Worm (Caenorhabditis elegans) whole organism, young adult: ENCODE data around the gene gldi-7.
A peak's percentile ranks its signal among the peaks of the same experiment; 100 is the strongest.

ENCODE experiments used
- B0261.1 ChIP-seq: sonication (generic microtip); optimal IDR thresholded peaks from 2 replicates; lab custom pipeline; 2016; ENCODE audit warnings: mild to moderate bottlenecking, missing genetic modification characterization, moderate library complexity, missing compliant biosample characterization
- B0336.3 ChIP-seq: fragments of 200-800 bp; sonication (Bioruptor generic); IDR thresholded peaks from 2 replicates; pipeline ENCODE4 v1.3.6; 2022; ENCODE audit warnings: missing genetic modification characterization, missing compliant biosample characterization
- C06A6.2 ChIP-seq: fragments of 200-800 bp; sonication (Bioruptor generic); conservative IDR thresholded peaks from 2 replicates; pipeline ENCODE4 v1.3.6; 2022; ENCODE audit warnings: missing genetic modification characterization, missing compliant biosample characterization
- F10E7.11 ChIP-seq: sonication (generic microtip); optimal IDR thresholded peaks from 2 replicates; lab custom pipeline; 2017; ENCODE audit warnings: mild to moderate bottlenecking, missing genetic modification characterization, moderate library complexity, missing compliant biosample characterization
- F37B4.10 ChIP-seq: fragments of 200-800 bp; sonication (Bioruptor generic); IDR thresholded peaks from 2 replicates; pipeline ENCODE4 v1.3.6; 2022; ENCODE audit warnings: missing genetic modification characterization, missing compliant biosample characterization
- F39B2.1 ChIP-seq: fragments of 200-800 bp; sonication (Bioruptor generic); IDR thresholded peaks from 2 replicates; pipeline ENCODE4 v1.3.6; 2022; ENCODE audit warnings: missing genetic modification reagents, missing genetic modification characterization, missing compliant biosample characterization
- F55B11.4 ChIP-seq: sonication (generic microtip); optimal IDR thresholded peaks from 2 replicates; lab custom pipeline; 2016; ENCODE audit warnings: missing compliant biosample characterization, missing genetic modification characterization, borderline replicate concordance; ENCODE audit not compliant: insufficient read depth
- F57C9.4 ChIP-seq: sonication (generic microtip); optimal IDR thresholded peaks from 2 replicates; lab custom pipeline; 2017; ENCODE audit warnings: mild to moderate bottlenecking, missing genetic modification characterization, missing compliant biosample characterization
- K12H6.12 ChIP-seq: fragments of 200-800 bp; sonication (Bioruptor generic); optimal IDR thresholded peaks from 2 replicates; lab custom pipeline; 2018; ENCODE audit warnings: mild to moderate bottlenecking, missing genetic modification characterization, missing compliant biosample characterization
- Y53G8AR.9 ChIP-seq: fragments of 200-800 bp; sonication (Bioruptor generic); conservative IDR thresholded peaks from 2 replicates; pipeline ENCODE4 v1.3.6; 2022; ENCODE audit warnings: missing genetic modification reagents, missing genetic modification characterization, missing compliant biosample characterization
- Y67H2A.10 ChIP-seq: fragments of 200-800 bp; sonication (Bioruptor generic); conservative IDR thresholded peaks from 2 replicates; pipeline ENCODE4 v1.3.6; 2022; ENCODE audit warnings: missing genetic modification reagents, missing genetic modification characterization, missing compliant biosample characterization
- Y79H2A.3 ChIP-seq: fragments of 200-800 bp; sonication (Bioruptor generic); conservative IDR thresholded peaks from 2 replicates; pipeline ENCODE4 v1.3.6; 2022; ENCODE audit warnings: missing genetic modification reagents, missing genetic modification characterization, missing compliant biosample characterization
- Y95B8A.8 ChIP-seq: fragments of 200-800 bp; sonication (Bioruptor generic); IDR thresholded peaks from 2 replicates; pipeline ENCODE4 v1.3.6; 2022; ENCODE audit warnings: missing genetic modification reagents, missing genetic modification characterization, missing compliant biosample characterization
- ZK185.1 ChIP-seq: sonication (generic microtip); optimal IDR thresholded peaks from 2 replicates; lab custom pipeline; 2016; ENCODE audit warnings: mild to moderate bottlenecking, missing genetic modification characterization, missing compliant biosample characterization; ENCODE audit not compliant: poor library complexity, severe bottlenecking
- athp-1 ChIP-seq: sonication (generic microtip); optimal IDR thresholded peaks from 2 replicates; lab custom pipeline; 2017; ENCODE audit warnings: mild to moderate bottlenecking, missing genetic modification characterization, missing compliant biosample characterization
- attf-6 ChIP-seq: fragments of 200-800 bp; sonication (Bioruptor generic); IDR thresholded peaks from 2 replicates; pipeline ENCODE4 v1.3.6; 2022; ENCODE audit warnings: missing genetic modification reagents, missing genetic modification characterization, missing compliant biosample characterization
- bed-1 ChIP-seq: fragments of 200-800 bp; sonication (Bioruptor generic); IDR thresholded peaks from 2 replicates; pipeline ENCODE4 v1.3.6; 2022; ENCODE audit warnings: missing genetic modification reagents, missing genetic modification characterization, missing compliant biosample characterization
- ccch-3 ChIP-seq: fragments of 200-800 bp; sonication (Bioruptor generic); optimal IDR thresholded peaks from 2 replicates; lab custom pipeline; 2018; ENCODE audit warnings: mild to moderate bottlenecking, missing genetic modification characterization, missing compliant biosample characterization
- cebp-1 ChIP-seq, 2 experiments: fragments of 200-800 bp in 1 of 2; sonication (Bioruptor generic) in 1 of 2; sonication (generic microtip) in 1 of 2; IDR thresholded peaks in 1 of 2; optimal IDR thresholded peaks in 1 of 2; 2 replicates each; pipeline versions ENCODE4 v1.3.6 to Lab custom; 2017 to 2022; ENCODE audit warnings: missing compliant biosample characterization in 2 of 2, missing genetic modification characterization in 2 of 2, mild to moderate bottlenecking in 1 of 2, missing genetic modification reagents in 1 of 2, moderate library complexity in 1 of 2
- ceh-40 ChIP-seq: fragments of 200-800 bp; sonication (Bioruptor generic); IDR thresholded peaks from 2 replicates; pipeline ENCODE4 v1.3.6; 2022; ENCODE audit warnings: missing genetic modification characterization, missing compliant biosample characterization
- ceh-58 ChIP-seq: fragments of 200-800 bp; sonication (Bioruptor generic); IDR thresholded peaks from 2 replicates; pipeline ENCODE4 v1.3.6; 2022; ENCODE audit warnings: missing genetic modification characterization, missing compliant biosample characterization
- chd-7 ChIP-seq: sonication (generic microtip); optimal IDR thresholded peaks from 2 replicates; lab custom pipeline; 2016; ENCODE audit warnings: mild to moderate bottlenecking, missing genetic modification characterization, moderate library complexity, missing compliant biosample characterization
- die-1 ChIP-seq: sonication (generic microtip); optimal IDR thresholded peaks from 2 replicates; lab custom pipeline; 2016; ENCODE audit warnings: missing genotype, mild to moderate bottlenecking, missing genetic modification characterization, missing compliant biosample characterization
- dpff-1 ChIP-seq: sonication (generic microtip); optimal IDR thresholded peaks from 2 replicates; lab custom pipeline; 2017; ENCODE audit warnings: mild to moderate bottlenecking, missing genetic modification characterization, missing compliant biosample characterization
- egl-44 ChIP-seq: fragments of 200-800 bp; sonication (Bioruptor generic); IDR thresholded peaks from 2 replicates; pipeline ENCODE4 v1.3.6; 2022; ENCODE audit warnings: missing genetic modification reagents, missing genetic modification characterization, missing compliant biosample characterization
- fkh-3 ChIP-seq: sonication (generic microtip); optimal IDR thresholded peaks from 2 replicates; lab custom pipeline; 2016; ENCODE audit warnings: mild to moderate bottlenecking, missing genetic modification characterization, missing compliant biosample characterization
- gei-17 ChIP-seq: fragments of 200-800 bp; sonication (Bioruptor generic); optimal IDR thresholded peaks from 2 replicates; lab custom pipeline; 2018; ENCODE audit warnings: mild to moderate bottlenecking, missing genetic modification characterization, missing compliant biosample characterization
- hlh-12 ChIP-seq: sonication (generic microtip); optimal IDR thresholded peaks from 2 replicates; lab custom pipeline; 2016; ENCODE audit warnings: missing genetic modification characterization, missing compliant biosample characterization
- hsf-1 ChIP-seq: fragments of 200-800 bp; sonication (Bioruptor generic); IDR thresholded peaks from 2 replicates; pipeline ENCODE4 v1.3.6; 2022; ENCODE audit warnings: missing genetic modification reagents, missing genetic modification characterization, missing compliant biosample characterization
- let-526 ChIP-seq: fragments of 200-800 bp; sonication (Bioruptor generic); IDR thresholded peaks from 2 replicates; pipeline ENCODE4 v1.3.6; 2022; ENCODE audit warnings: missing genetic modification reagents, missing genetic modification characterization, missing compliant biosample characterization
- lin-35 ChIP-seq, 3 experiments: fragments of 150-350 bp in 2 of 3; sonication (generic microtip) in 1 of 3; optimal IDR thresholded peaks; 2 replicates each; lab custom pipeline; 2014 to 2018; ENCODE audit warnings: missing biosample characterization in 3 of 3, missing genetic modification characterization in 3 of 3, missing genetic modification reagents in 3 of 3
- madf-8 ChIP-seq: fragments of 200-800 bp; sonication (Bioruptor generic); conservative IDR thresholded peaks from 2 replicates; pipeline ENCODE4 v1.3.6; 2022; ENCODE audit warnings: missing genetic modification reagents, missing genetic modification characterization, missing compliant biosample characterization
- mcd-1 ChIP-seq: fragments of 200-800 bp; sonication (Bioruptor generic); IDR thresholded peaks from 2 replicates; pipeline ENCODE4 v1.3.6; 2022; ENCODE audit warnings: missing genetic modification reagents, missing genetic modification characterization, missing compliant biosample characterization
- nhr-120 ChIP-seq: fragments of 200-800 bp; sonication (Bioruptor generic); IDR thresholded peaks from 2 replicates; pipeline ENCODE4 v1.3.6; 2022; ENCODE audit warnings: missing genetic modification characterization, missing compliant biosample characterization
- nhr-179 ChIP-seq: sonication (generic microtip); optimal IDR thresholded peaks from 2 replicates; lab custom pipeline; 2016; ENCODE audit warnings: mild to moderate bottlenecking, missing genetic modification characterization, missing compliant biosample characterization
- nhr-90 ChIP-seq: sonication (generic microtip); optimal IDR thresholded peaks from 2 replicates; lab custom pipeline; 2016; ENCODE audit warnings: missing genotype, mild to moderate bottlenecking, missing genetic modification characterization, missing compliant biosample characterization
- rcor-1 ChIP-seq: fragments of 200-800 bp; sonication (Bioruptor generic); IDR thresholded peaks from 2 replicates; pipeline ENCODE4 v1.3.6; 2022; ENCODE audit warnings: missing genetic modification reagents, missing genetic modification characterization, missing compliant biosample characterization
- rec-8 ChIP-seq, 2 experiments: sonication (generic microtip); optimal IDR thresholded peaks; 2 replicates each; lab custom pipeline; 2016; ENCODE audit warnings: mild to moderate bottlenecking in 2 of 2, missing genetic modification characterization in 2 of 2, missing genetic modification reagents in 2 of 2, missing genotype in 2 of 2, missing biosample characterization in 1 of 2, missing compliant biosample characterization in 1 of 2, moderate library complexity in 1 of 2
- sdz-38 ChIP-seq: sonication (generic microtip); optimal IDR thresholded peaks from 2 replicates; lab custom pipeline; 2016; ENCODE audit warnings: missing genotype, missing genetic modification characterization, missing compliant biosample characterization
- snpc-1.1 ChIP-seq: sonication (generic microtip); optimal IDR thresholded peaks from 2 replicates; lab custom pipeline; 2017; ENCODE audit warnings: missing genetic modification characterization, mild to moderate bottlenecking, missing compliant biosample characterization, antibody characterized with exemption, moderate library complexity, missing genotype, missing genetic modification reagents; ENCODE audit not compliant: insufficient read depth
- snpc-3.4 ChIP-seq: sonication (generic microtip); optimal IDR thresholded peaks from 2 replicates; lab custom pipeline; 2017; ENCODE audit warnings: missing genetic modification characterization, mild to moderate bottlenecking, missing compliant biosample characterization, antibody characterized with exemption, moderate library complexity, missing genotype, missing genetic modification reagents
- snpc-4 ChIP-seq, 5 experiments: fragments of 150-350 bp in 1 of 5; sonication (generic microtip) in 4 of 5; optimal IDR thresholded peaks; 2 replicates each; lab custom pipeline; 2014 to 2018; ENCODE audit warnings: missing genetic modification characterization in 5 of 5, missing biosample characterization in 3 of 5, antibody characterized with exemption in 2 of 5, mild to moderate bottlenecking in 2 of 5, missing compliant biosample characterization in 2 of 5, missing genotype in 2 of 5, moderate library complexity in 2 of 5, missing genetic modification reagents in 1 of 5
- somi-1 ChIP-seq: fragments of 200-800 bp; sonication (Bioruptor generic); optimal IDR thresholded peaks from 2 replicates; lab custom pipeline; 2018; ENCODE audit warnings: mild to moderate bottlenecking, missing genetic modification characterization, missing compliant biosample characterization
- unc-62 ChIP-seq: fragments of 150-350 bp; optimal IDR thresholded peaks from 2 replicates; lab custom pipeline; 2014; ENCODE audit warnings: missing biosample characterization, missing genetic modification reagents, missing genetic modification characterization
- xnd-1 ChIP-seq: sonication (generic microtip); optimal IDR thresholded peaks from 2 replicates; lab custom pipeline; 2016; ENCODE audit warnings: missing genotype, missing genetic modification reagents, missing genetic modification characterization, missing compliant biosample characterization
- ztf-18 ChIP-seq: sonication (generic microtip); optimal IDR thresholded peaks from 2 replicates; lab custom pipeline; 2016; ENCODE audit warnings: missing genotype, mild to moderate bottlenecking, missing genetic modification characterization, missing compliant biosample characterization
- ztf-6 ChIP-seq: fragments of 200-800 bp; sonication (Bioruptor generic); IDR thresholded peaks from 2 replicates; pipeline ENCODE4 v1.3.6; 2022; ENCODE audit warnings: missing genetic modification reagents, missing genetic modification characterization, missing compliant biosample characterization

gldi-7 gene

ce11 chrII:8561227-8561626 is 30.2 kb upstream of the gldi-7 start, which contains the start of gene iff-2 (continued):
- TF ChIP-seq ztf-6 (peak; percentile 95), die-1 (tag; lab: Kevin White, UChicago) (peak; percentile 66), C06A6.2 (GFP tag; lab: Robert Waterston, UW) (peak; percentile 95), sdz-38 (tag; lab: Kevin White, UChicago) (no peak), let-526 (GFP tag; lab: Robert Waterston, UW) (peak; percentile 96), fkh-3 (tag; lab: Kevin White, UChicago) (no peak), madf-8 (GFP tag; lab: Robert Waterston, UW) (no peak), hsf-1 (GFP tag; lab: Robert Waterston, UW) (0 out of 2 replicates have a peak, but pooled peaks have one; percentile 53), athp-1 (tag; lab: Kevin White, UChicago) (peak; percentile 89), bed-1 (GFP tag; lab: Robert Waterston, UW) (no peak), ceh-40 (GFP tag; lab: Robert Waterston, UW) (0 out of 2 replicates have a peak, but pooled peaks have one; percentile 64), egl-44 (GFP tag; lab: Robert Waterston, UW) (peak; percentile 94), Y53G8AR.9 (GFP tag; lab: Robert Waterston, UW) (peak; percentile 98), snpc-1.1 (tag; lab: Kevin White, UChicago) (peak; percentile 14), F37B4.10 (0 out of 2 replicates have a peak, but pooled peaks have one; percentile 74), hlh-12 (tag; lab: Kevin White, UChicago) (no peak), somi-1 (peak; percentile 93), ceh-58 (no peak), gei-17 (GFP tag; lab: Kevin White, UChicago) (peak; percentile 82), rcor-1 (GFP tag; lab: Robert Waterston, UW) (peak; percentile 92), B0336.3 (GFP tag; lab: Robert Waterston, UW) (peak; percentile 97), Y95B8A.8 (GFP tag; lab: Robert Waterston, UW) (peak; percentile 92), Y67H2A.10 (GFP tag; lab: Robert Waterston, UW) (peak; percentile 94), cebp-1 (GFP tag; IDR thresholded peaks at IDR 0.05; lab: Robert Waterston, UW) (peak; percentile 89), cebp-1 (tag; optimal IDR thresholded peaks at IDR 0.05; lab: Kevin White, UChicago) (peak; percentile 97), chd-7 (tag; lab: Kevin White, UChicago) (peak; percentile 94), ZK185.1 (tag; lab: Kevin White, UChicago) (peak; percentile 95), B0261.1 (peak; percentile 38), Y79H2A.3 (GFP tag; lab: Robert Waterston, UW) (no peak), mcd-1 (GFP tag; lab: Robert Waterston, UW) (peak; percentile 100), snpc-3.4 (tag; lab: Kevin White, UChicago) (peak; percentile 18), rec-8 (tag; optimal IDR thresholded peaks at IDR 0.05; lab: Kevin White, UChicago) (no peak), F55B11.4 (tag; lab: Kevin White, UChicago) (no peak), ccch-3 (GFP tag; lab: Kevin White, UChicago) (peak; percentile 39), xnd-1 (tag; lab: Kevin White, UChicago) (no peak), nhr-90 (tag; lab: Kevin White, UChicago) (peak; percentile 95), ztf-18 (tag; lab: Kevin White, UChicago) (peak; percentile 84), attf-6 (GFP tag; lab: Robert Waterston, UW) (peak; percentile 53; the same call in 1 of the 2 replicates), nhr-120 (GFP tag; lab: Robert Waterston, UW) (peak; percentile 80; the same call in 1 of the 2 replicates), nhr-179 (tag; lab: Kevin White, UChicago) (no peak), dpff-1 (tag; lab: Kevin White, UChicago) (no peak), F39B2.1 (GFP tag; lab: Robert Waterston, UW) (no peak), lin-35 (GFP tag; optimal IDR thresholded peaks at IDR 0.05; lab: Kevin White, UChicago) (peak; percentile 29 to 96 (median 79)), F57C9.4 (tag; lab: Kevin White, UChicago) (no peak), unc-62 (GFP tag; lab: Kevin White, UChicago) (peak; percentile 87), F10E7.11 (tag; lab: Kevin White, UChicago) (peak; percentile 23), K12H6.12 (tag; lab: Kevin White, UChicago) (peak; percentile 99), snpc-4 (GFP tag; optimal IDR thresholded peaks at IDR 0.05; lab: Kevin White, UChicago) (no peak), snpc-4 (tag; optimal IDR thresholded peaks at IDR 0.05; lab: Kevin White, UChicago) (peak in 3 of 4 experiments; percentile 84 to 89 (median 89))
